Fruit fly (Drosophila melanogaster): ENCODE data around the gene CG8813.

The CG8813 gene

dm6 chr2L:2906122-2906521, 36.7 kb downstream of the CG8813 start (continued):
- TF ChIP-seq HLHmδ (GFP tag; optimal IDR thresholded peaks at IDR 0.05): no peak
- no peak for TF ChIP-seq CG10209 (GFP tag; optimal IDR thresholded peaks at IDR 0.05)
- peak; percentile 62 for TF ChIP-seq CG6813 (GFP tag; optimal IDR thresholded peaks at IDR 0.05)
- TF ChIP-seq CG3065 (GFP tag; optimal IDR thresholded peaks at IDR 0.05): no peak
- TF ChIP-seq salm (tag; optimal IDR thresholded peaks at IDR 0.05): no peak
- TF ChIP-seq Taf1 (GFP tag; IDR thresholded peaks at IDR 0.05): no peak
- peak in 1 of 2 experiments; percentile 45 for TF ChIP-seq bsh (GFP tag; optimal IDR thresholded peaks at IDR 0.05)
- no peak for TF ChIP-seq cato (GFP tag; optimal IDR thresholded peaks at IDR 0.05; ENCODE audit: borderline replicate concordance)
- TF ChIP-seq gcm (GFP tag; optimal IDR thresholded peaks at IDR 0.05): no peak
- no peak for TF ChIP-seq CrebB (tag; optimal IDR thresholded peaks at IDR 0.05)
- no peak for TF ChIP-seq Bgb (GFP tag; IDR thresholded peaks at IDR 0.05; ENCODE audit: partially characterized antibody)
- TF ChIP-seq twi (tag; optimal IDR thresholded peaks at IDR 0.05): no peak
- no peak for TF ChIP-seq CG31224 (GFP tag; IDR thresholded peaks at IDR 0.05)
- no peak for TF ChIP-seq CG31441 (GFP tag; IDR thresholded peaks at IDR 0.05)
- TF ChIP-seq CG17802 (tag; optimal IDR thresholded peaks at IDR 0.05): no peak
- no peak for TF ChIP-seq Bdp1 (GFP tag; optimal IDR thresholded peaks at IDR 0.05)
- TF ChIP-seq CG15073 (GFP tag; optimal IDR thresholded peaks at IDR 0.05): no peak
- TF ChIP-seq caup (GFP tag; optimal IDR thresholded peaks at IDR 0.05; ENCODE audit: severe bottlenecking): no peak
- TF ChIP-seq CG11695 (GFP tag; IDR thresholded peaks at IDR 0.05): no peak
- no peak for TF ChIP-seq chn (GFP tag; optimal IDR thresholded peaks at IDR 0.05)
- TF ChIP-seq aop (GFP tag; IDR thresholded peaks at IDR 0.05): no peak
- no peak for TF ChIP-seq Dll (GFP tag; IDR thresholded peaks at IDR 0.05; ENCODE audit: partially characterized antibody)
- TF ChIP-seq CG14860 (GFP tag; IDR thresholded peaks at IDR 0.05; ENCODE audit: partially characterized antibody): no peak
- no peak for TF ChIP-seq Xbp1 (GFP tag; optimal IDR thresholded peaks at IDR 0.05)
- TF ChIP-seq B-H2 (GFP tag; optimal IDR thresholded peaks at IDR 0.05): no peak
- no peak for TF ChIP-seq Elba2 (GFP tag; optimal IDR thresholded peaks at IDR 0.05)
- peak; percentile 29 for TF ChIP-seq fd64A (GFP tag; optimal IDR thresholded peaks at IDR 0.05)
- no peak for TF ChIP-seq CG1832 (GFP tag; optimal IDR thresholded peaks at IDR 0.05)
- no peak for TF ChIP-seq Atf6 (GFP tag; IDR thresholded peaks at IDR 0.05)
- TF ChIP-seq CG9727 (GFP tag; optimal IDR thresholded peaks at IDR 0.05): peak; percentile 26
- no peak for TF ChIP-seq Sin3A (optimal IDR thresholded peaks at IDR 0.05)
- no peak for TF ChIP-seq hkb (optimal IDR thresholded peaks at IDR 0.05)
- no peak for TF ChIP-seq hkb (GFP tag; IDR thresholded peaks at IDR 0.05)
- TF ChIP-seq BEAF-32 (GFP tag; optimal IDR thresholded peaks at IDR 0.05): no peak
- TF ChIP-seq ase (GFP tag; IDR thresholded peaks at IDR 0.05): no peak
- TF ChIP-seq CG17359 (tag; optimal IDR thresholded peaks at IDR 0.05): peak; percentile 40
- no peak for TF ChIP-seq pros (GFP tag; optimal IDR thresholded peaks at IDR 0.05)
- peak; percentile 10 for TF ChIP-seq ac (GFP tag; optimal IDR thresholded peaks at IDR 0.05)
- peak; percentile 68 for TF ChIP-seq sens (GFP tag)
- no peak for TF ChIP-seq scrt (GFP tag; optimal IDR thresholded peaks at IDR 0.05)
- no peak for TF ChIP-seq ftz-f1 (GFP tag; optimal IDR thresholded peaks at IDR 0.05)
- no peak for TF ChIP-seq CG2129 (GFP tag; IDR thresholded peaks at IDR 0.05; ENCODE audit: partially characterized antibody)
- TF ChIP-seq CG8478 (optimal IDR thresholded peaks at IDR 0.05): no peak
- no peak for TF ChIP-seq CG1647 (GFP tag; optimal IDR thresholded peaks at IDR 0.05)
- peak; percentile 34 for TF ChIP-seq CG15011 (GFP tag; optimal IDR thresholded peaks at IDR 0.05)
- TF ChIP-seq Mrtf (GFP tag; IDR thresholded peaks at IDR 0.05): no peak
- TF ChIP-seq sna (GFP tag; IDR thresholded peaks at IDR 0.05; ENCODE audit: partially characterized antibody): no peak
- TF ChIP-seq Poxn (GFP tag; IDR thresholded peaks at IDR 0.05): no peak
- TF ChIP-seq wor (GFP tag; IDR thresholded peaks at IDR 0.05): no peak
- TF ChIP-seq CG12391 (tag; optimal IDR thresholded peaks at IDR 0.05): no peak
- no peak for TF ChIP-seq Nf-YA (GFP tag; IDR thresholded peaks at IDR 0.05)
- peak; percentile 18; the same call in 1 of the 2 replicates for TF ChIP-seq CG4360 (GFP tag; IDR thresholded peaks at IDR 0.05)
